Worm (Caenorhabditis elegans): ENCODE data around the gene coq-2.
A peak's percentile ranks its signal among the peaks of the same experiment; 100 is the strongest.

Gene coq-2

DNA sequence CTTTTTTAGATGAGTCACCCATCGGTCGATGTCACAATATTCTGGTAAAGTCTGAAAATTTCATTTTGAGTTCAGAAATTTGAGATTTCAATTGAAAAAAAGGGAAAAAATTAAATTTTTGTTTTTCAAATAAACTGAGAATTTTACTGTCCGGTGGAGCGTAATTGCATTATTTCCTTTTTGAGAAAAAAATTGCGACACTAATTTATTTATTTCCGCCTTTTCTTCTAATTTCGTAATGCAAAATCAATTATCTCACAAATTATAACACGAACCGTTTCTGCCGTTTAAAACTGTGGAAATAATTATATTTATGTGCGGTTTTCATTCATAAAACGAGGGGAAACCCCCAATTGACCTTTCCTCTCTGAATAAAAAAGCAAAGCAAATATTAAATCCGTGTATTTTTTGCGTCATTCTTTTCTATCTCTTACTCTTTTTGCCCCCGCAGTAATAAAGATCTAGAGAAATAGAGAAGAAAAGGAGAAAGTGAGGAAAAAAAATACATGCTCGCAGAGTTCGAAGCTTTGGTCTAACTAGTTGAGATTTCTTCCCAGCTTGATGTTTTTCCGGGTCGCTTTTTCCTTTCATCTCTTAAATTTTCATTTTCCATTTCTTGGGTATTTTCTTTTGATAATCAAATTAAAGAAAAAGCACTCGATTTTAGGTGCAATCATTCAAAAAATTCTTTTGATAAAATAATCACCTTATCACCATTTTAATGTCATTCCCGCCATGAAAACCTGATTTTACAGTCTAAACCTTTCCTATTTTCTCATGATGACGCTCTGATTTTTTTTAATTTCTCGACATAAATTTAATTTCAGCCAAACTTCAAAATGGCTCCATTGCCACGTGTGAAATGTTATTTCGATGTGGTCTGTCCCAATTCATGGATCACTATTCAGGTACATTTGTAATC is 32.5 kb upstream of the coq-2 start, which contains the start of the genes brc-2 and T07E3.3:
TSS of gene brc-2 (minus strand) at position 51 of the 922 bp plus-strand sequence.
TSS of gene T07E3.3 (plus strand) at position 822 of the 922 bp plus-strand sequence.
- TF ChIP-seq lin-38 (GFP tag; IDR thresholded peaks at IDR 0.05) (peak; percentile 61), ctbp-1 (GFP tag; IDR thresholded peaks at IDR 0.05) (no peak), ceh-82 (tag; optimal IDR thresholded peaks at IDR 0.05) (no peak), lin-39 (tag; optimal IDR thresholded peaks at IDR 0.05) (no peak), egl-27 (tag; optimal IDR thresholded peaks at IDR 0.05) (no peak), lsy-2 (tag; optimal IDR thresholded peaks at IDR 0.05) (peak in 1 of 2 experiments; percentile 37), aha-1 (tag) (peak; percentile 74), pqm-1 (tag; optimal IDR thresholded peaks at IDR 0.05) (peak; percentile 17), set-16 (GFP tag; IDR thresholded peaks at IDR 0.05) (no peak), F10B5.3 (tag; optimal IDR thresholded peaks at IDR 0.05) (no peak), Y75B8A.6 (GFP tag; IDR thresholded peaks at IDR 0.05) (no peak), zip-11 (GFP tag; IDR thresholded peaks at IDR 0.05) (no peak), aly-2 (tag; optimal IDR thresholded peaks at IDR 0.05) (no peak), dmd-6 (GFP tag; IDR thresholded peaks at IDR 0.05) (peak; percentile 40; the same call in 1 of the 2 replicates), lir-3 (tag; optimal IDR thresholded peaks at IDR 0.05) (no peak), F37D6.2 (tag; optimal IDR thresholded peaks at IDR 0.05) (no peak), madf-5 (GFP tag; IDR thresholded peaks at IDR 0.05) (no peak), dmd-9 (GFP tag; IDR thresholded peaks at IDR 0.05) (no peak), F26F4.8 (GFP tag; conservative IDR thresholded peaks at IDR 0.05) (no peak), madf-9 (GFP tag; conservative IDR thresholded peaks at IDR 0.05) (no peak)

DNA sequence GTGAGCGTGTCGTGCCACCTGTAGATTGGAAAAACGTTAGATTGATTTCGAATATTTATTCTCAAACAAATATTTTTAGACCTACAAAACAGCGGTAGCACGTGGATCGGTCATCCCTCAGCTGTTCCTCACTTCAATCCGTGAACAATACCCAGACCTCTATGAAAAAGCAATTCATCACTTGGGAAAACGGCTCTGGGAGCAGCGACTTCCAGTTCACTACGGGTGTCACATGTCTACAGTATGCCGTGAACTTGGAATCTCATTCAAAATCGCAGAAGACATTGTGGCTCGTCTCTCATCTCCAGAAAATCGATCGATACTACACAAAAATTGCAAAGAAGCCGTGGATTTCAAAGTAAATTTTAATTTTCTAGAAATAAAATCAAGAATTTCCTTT is 31.3 kb upstream of the coq-2 start:
- no peak for TF ChIP-seq nhr-11 (tag; optimal IDR thresholded peaks at IDR 0.05)
- peak; percentile 13; the same call in 1 of the 2 replicates for TF ChIP-seq dmd-6 (GFP tag; IDR thresholded peaks at IDR 0.05)

DNA sequence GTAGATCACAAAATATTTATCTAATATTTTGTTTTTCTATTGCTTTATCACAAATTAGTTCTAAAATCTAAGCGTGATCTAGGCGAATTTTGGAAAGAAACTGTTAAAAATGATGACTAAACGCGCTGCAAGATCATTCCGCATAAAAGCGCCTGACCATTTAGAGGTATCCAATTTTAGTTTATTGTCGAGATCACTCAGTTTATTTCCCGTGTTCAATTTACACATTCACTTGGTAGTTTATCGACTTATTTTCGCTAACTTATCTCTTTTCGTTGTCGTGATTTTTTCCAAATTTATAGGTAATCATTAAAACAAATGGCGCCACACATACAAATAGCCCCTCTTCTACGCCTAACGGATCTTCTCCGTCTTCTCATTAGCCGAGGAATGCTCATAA is 29.4 kb upstream of the coq-2 start, which contains the start of gene T07E3.2:
TSS of gene T07E3.2 (plus strand) at position 301 of the 400 bp plus-strand sequence.
- TF ChIP-seq hlh-30 (tag; optimal IDR thresholded peaks at IDR 0.05; ENCODE audit: insufficient read depth) (no peak), F26F4.8 (GFP tag; conservative IDR thresholded peaks at IDR 0.05) (no peak)

DNA sequence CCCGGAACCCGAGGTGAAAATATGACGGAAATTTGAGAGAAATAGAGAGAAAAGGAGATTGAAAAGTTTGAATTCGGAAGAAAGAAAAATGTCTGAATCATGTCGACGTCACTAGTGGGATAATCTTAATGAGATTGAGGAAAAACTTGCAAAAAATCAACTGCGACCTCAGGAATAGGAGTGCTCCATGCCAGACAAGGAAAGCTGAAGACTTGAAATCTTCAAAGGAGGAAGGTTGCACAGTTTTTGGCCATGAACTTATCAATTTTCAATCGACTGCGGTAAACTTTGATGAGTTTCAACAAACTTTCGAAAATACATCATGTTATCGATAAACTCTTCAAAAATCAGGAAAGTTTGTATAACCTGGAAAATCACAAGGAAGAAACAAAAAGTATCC is 23.4 kb upstream of the coq-2 start, which contains the start of gene pdf-1:
TSS of gene pdf-1 (minus strand) at position 101 of the 400 bp plus-strand sequence.
- TF ChIP-seq nhr-111 (GFP tag; optimal IDR thresholded peaks at IDR 0.05) (no peak), php-3 (GFP tag; IDR thresholded peaks at IDR 0.05) (no peak), zfp-2 (tag; optimal IDR thresholded peaks at IDR 0.05) (no peak), hif-1 (tag; optimal IDR thresholded peaks at IDR 0.05) (no peak), sdz-12 (GFP tag; optimal IDR thresholded peaks at IDR 0.05) (no peak), R02D3.7 (tag; optimal IDR thresholded peaks at IDR 0.05) (no peak), mxl-2 (GFP tag; conservative IDR thresholded peaks at IDR 0.05) (no peak), lin-29 (GFP tag; IDR thresholded peaks at IDR 0.05) (no peak), daf-12 (tag; optimal IDR thresholded peaks at IDR 0.05) (no peak), set-16 (GFP tag; IDR thresholded peaks at IDR 0.05) (no peak), nhr-25 (tag; optimal IDR thresholded peaks at IDR 0.05; ENCODE audit: borderline replicate concordance, insufficient read depth) (no peak), lim-7 (GFP tag; IDR thresholded peaks at IDR 0.05) (no peak), nhr-11 (tag; optimal IDR thresholded peaks at IDR 0.05) (no peak), fkh-10 (GFP tag; optimal IDR thresholded peaks at IDR 0.05) (no peak), tag-97 (GFP tag; IDR thresholded peaks at IDR 0.05) (no peak), spr-1 (tag; optimal IDR thresholded peaks at IDR 0.05) (no peak), lir-3 (tag; optimal IDR thresholded peaks at IDR 0.05) (no peak)

Measured in whole organism, L4 larva.